Worm (Caenorhabditis elegans) whole organism, late embryonic: Measurements from ENCODE around the gene umps-1.

Experiments
- C38D4.7 ChIP-seq: fragments of 200-800 bp; sonication (Bioruptor generic); optimal IDR thresholded peaks from 2 replicates; lab custom pipeline; 2018; ENCODE audit warnings: mild to moderate bottlenecking, missing genetic modification characterization, moderate library complexity, missing compliant biosample characterization
- ama-1 ChIP-seq: fragments of 150-350 bp; optimal IDR thresholded peaks from 2 replicates; lab custom pipeline; 2014
- ceh-14 ChIP-seq: sonication (generic microtip); optimal IDR thresholded peaks from 2 replicates; lab custom pipeline; 2016; ENCODE audit warnings: missing genotype, missing genetic modification characterization, missing compliant biosample characterization
- lin-11 ChIP-seq: fragments of 200-800 bp; sonication (Bioruptor generic); optimal IDR thresholded peaks from 2 replicates; lab custom pipeline; 2018; ENCODE audit warnings: mild to moderate bottlenecking, missing genetic modification characterization, missing compliant biosample characterization
- nfya-1 ChIP-seq: sonication (generic microtip); optimal IDR thresholded peaks from 2 replicates; lab custom pipeline; 2017; ENCODE audit warnings: missing genetic modification characterization, mild to moderate bottlenecking, missing compliant biosample characterization, antibody characterized with exemption, moderate library complexity
- pax-1 ChIP-seq: fragments of 150-350 bp; optimal IDR thresholded peaks from 2 replicates; lab custom pipeline; 2014; ENCODE audit warnings: missing biosample characterization, missing genetic modification characterization

- TF ChIP-seq lin-11 (tag; lab: Kevin White, UChicago) (no peak), ceh-14 (tag; lab: Kevin White, UChicago) (no peak), nfya-1 (tag; lab: Kevin White, UChicago) (no peak), ama-1 (lab: Kevin White, UChicago) (no peak), pax-1 (tag; lab: Kevin White, UChicago) (no peak), C38D4.7 (GFP tag; lab: Kevin White, UChicago) (no peak)
These were observed 17.5 kb downstream of the umps-1 start for ce11 chrIII:10339949-10340348.
